Worm (Caenorhabditis elegans) whole organism, early embryonic: Measurements from ENCODE around the gene srz-6.

Experiments used
- B0310.2 ChIP-seq: sonication (generic microtip); optimal IDR thresholded peaks from 2 replicates; lab custom pipeline; 2016; ENCODE audit warnings: mild to moderate bottlenecking, missing genetic modification characterization, missing compliant biosample characterization
- F13C5.2 ChIP-seq: sonication (generic microtip); optimal IDR thresholded peaks from 2 replicates; lab custom pipeline; 2017; ENCODE audit warnings: mild to moderate bottlenecking, missing genetic modification characterization, inconsistent platforms, missing compliant biosample characterization
- aly-1 ChIP-seq: sonication (generic microtip); optimal IDR thresholded peaks from 2 replicates; lab custom pipeline; 2016; ENCODE audit warnings: missing genetic modification characterization, missing compliant biosample characterization
- ama-1 ChIP-seq: fragments of 150-350 bp; optimal IDR thresholded peaks from 2 replicates; lab custom pipeline; 2014
- ceh-13 ChIP-seq: fragments of 200-800 bp; sonication (Bioruptor generic); optimal IDR thresholded peaks from 2 replicates; lab custom pipeline; 2018; ENCODE audit warnings: mild to moderate bottlenecking, missing genetic modification characterization, missing compliant biosample characterization
- ceh-36 ChIP-seq: sonication (generic microtip); optimal IDR thresholded peaks from 2 replicates; lab custom pipeline; 2016; ENCODE audit warnings: missing genetic modification characterization, inconsistent platforms, missing compliant biosample characterization
- ets-7 ChIP-seq: sonication (generic microtip); optimal IDR thresholded peaks from 2 replicates; lab custom pipeline; 2016; ENCODE audit warnings: missing genotype, missing genetic modification characterization, missing compliant biosample characterization
- flt-1 ChIP-seq: fragments of 200-800 bp; sonication (Bioruptor generic); IDR thresholded peaks from 2 replicates; pipeline ENCODE4 v1.3.6; 2022; ENCODE audit warnings: missing genetic modification characterization, missing compliant biosample characterization
- hmbx-1 ChIP-seq: sonication (generic microtip); optimal IDR thresholded peaks from 2 replicates; lab custom pipeline; 2016; ENCODE audit warnings: mild to moderate bottlenecking, missing genetic modification characterization, missing compliant biosample characterization
- hmg-4 ChIP-seq: fragments of 200-800 bp; sonication (Bioruptor generic); optimal IDR thresholded peaks from 2 replicates; lab custom pipeline; 2018; ENCODE audit warnings: mild to moderate bottlenecking, missing genetic modification characterization, missing compliant biosample characterization
- hnd-1 ChIP-seq: sonication (generic microtip); optimal IDR thresholded peaks from 2 replicates; lab custom pipeline; 2016; ENCODE audit warnings: missing genetic modification characterization, missing compliant biosample characterization
- pes-1 ChIP-seq: fragments of 200-800 bp; sonication (Bioruptor generic); IDR thresholded peaks from 2 replicates; pipeline ENCODE4 v1.3.6; 2022; ENCODE audit warnings: missing genetic modification reagents, missing genetic modification characterization, missing compliant biosample characterization
- scrt-1 ChIP-seq: fragments of 200-800 bp; sonication (Bioruptor generic); IDR thresholded peaks from 2 replicates; pipeline ENCODE4 v1.3.6; 2022; ENCODE audit warnings: missing genetic modification characterization, missing compliant biosample characterization
- sea-1 ChIP-seq: fragments of 200-800 bp; sonication (Bioruptor generic); conservative IDR thresholded peaks from 2 replicates; pipeline ENCODE4 v1.3.6; 2022; ENCODE audit warnings: missing genetic modification characterization, missing compliant biosample characterization
- tbx-11 ChIP-seq: fragments of 200-800 bp; sonication (Bioruptor generic); IDR thresholded peaks from 2 replicates; pipeline ENCODE4 v1.3.6; 2022; ENCODE audit warnings: missing genetic modification characterization, missing compliant biosample characterization
- tbx-37 ChIP-seq: fragments of 200-800 bp; sonication (Bioruptor generic); conservative IDR thresholded peaks from 2 replicates; pipeline ENCODE4 v1.3.6; 2022; ENCODE audit warnings: missing genetic modification reagents, missing genetic modification characterization, missing compliant biosample characterization
- tra-4 ChIP-seq: sonication (generic microtip); optimal IDR thresholded peaks from 2 replicates; lab custom pipeline; 2017; ENCODE audit warnings: missing genetic modification characterization, missing compliant biosample characterization

Gene srz-6

ce11 chrII:12499969-12500368, 7.9 kb downstream of the srz-6 start:
- TF ChIP-seq ets-7 (tag; lab: Kevin White, UChicago): no peak
- TF ChIP-seq tra-4 (tag; lab: Kevin White, UChicago): no peak
- TF ChIP-seq tbx-37 (GFP tag; lab: Robert Waterston, UW): no peak
- TF ChIP-seq aly-1 (tag; lab: Kevin White, UChicago): no peak

- TF ChIP-seq tra-4 (tag; lab: Kevin White, UChicago): no peak
- TF ChIP-seq tbx-11: no peak
- no peak for TF ChIP-seq scrt-1
- TF ChIP-seq ceh-36: no peak
- no peak for TF ChIP-seq hmbx-1 (tag; lab: Kevin White, UChicago)
- TF ChIP-seq ceh-13 (GFP tag; lab: Kevin White, UChicago): no peak
- TF ChIP-seq hnd-1: no peak
These were observed 10.7 kb downstream of the srz-6 start, which contains the start of gene ador-1 for ce11 chrII:12502784-12503183. Gene ador-1 (minus strand): TSS chrII:12502884.

- no peak for TF ChIP-seq ets-7 (tag; lab: Kevin White, UChicago)
- no peak for TF ChIP-seq ama-1 (lab: Kevin White, UChicago)
- TF ChIP-seq aly-1 (tag; lab: Kevin White, UChicago): no peak
- no peak for TF ChIP-seq ceh-36
- TF ChIP-seq ceh-13 (GFP tag; lab: Kevin White, UChicago): no peak
- no peak for TF ChIP-seq F13C5.2 (tag; lab: Kevin White, UChicago)
- TF ChIP-seq scrt-1: no peak
- TF ChIP-seq hmbx-1 (tag; lab: Kevin White, UChicago): no peak
- no peak for TF ChIP-seq pes-1
- no peak for TF ChIP-seq tbx-37 (GFP tag; lab: Robert Waterston, UW)
- TF ChIP-seq hmg-4 (GFP tag; lab: Kevin White, UChicago): no peak
- TF ChIP-seq tra-4 (tag; lab: Kevin White, UChicago): no peak
- TF ChIP-seq flt-1 (GFP tag; lab: Robert Waterston, UW): no peak
- no peak for TF ChIP-seq sea-1 (GFP tag; lab: Robert Waterston, UW)
These were observed 14.5 kb downstream of the srz-6 start for ce11 chrII:12506511-12506910.

- no peak for TF ChIP-seq sea-1 (GFP tag; lab: Robert Waterston, UW)
These were observed 15.0 kb downstream of the srz-6 start, which contains the start of gene srh-68 for ce11 chrII:12507038-12507437. Gene srh-68 (plus strand): TSS chrII:12507338.

ce11 chrII:12508650-12509049, 16.6 kb downstream of the srz-6 start, which contains the start of gene srh-67:
Gene srh-67 (plus strand): TSS chrII:12508950.
- TF ChIP-seq sea-1 (GFP tag; lab: Robert Waterston, UW) (no peak), ceh-36 (no peak), hnd-1 (no peak), tbx-11 (no peak), hmg-4 (GFP tag; lab: Kevin White, UChicago) (no peak), ceh-13 (GFP tag; lab: Kevin White, UChicago) (no peak), ets-7 (tag; lab: Kevin White, UChicago) (no peak), scrt-1 (no peak), tra-4 (tag; lab: Kevin White, UChicago) (no peak), flt-1 (GFP tag; lab: Robert Waterston, UW) (no peak), B0310.2 (no peak), ama-1 (lab: Kevin White, UChicago) (no peak), hmbx-1 (tag; lab: Kevin White, UChicago) (no peak), pes-1 (no peak), aly-1 (tag; lab: Kevin White, UChicago) (no peak), tbx-37 (GFP tag; lab: Robert Waterston, UW) (no peak), F13C5.2 (tag; lab: Kevin White, UChicago) (no peak)

ce11 chrII:12511866-12512265, 19.8 kb downstream of the srz-6 start, which contains the start of gene srh-73:
Gene srh-73 (plus strand): TSS chrII:12512166.
- TF ChIP-seq flt-1 (GFP tag; lab: Robert Waterston, UW) (no peak), ceh-13 (GFP tag; lab: Kevin White, UChicago) (no peak), sea-1 (GFP tag; lab: Robert Waterston, UW) (no peak)

- TF ChIP-seq flt-1 (GFP tag; lab: Robert Waterston, UW): no peak
- TF ChIP-seq scrt-1: no peak
- no peak for TF ChIP-seq hmg-4 (GFP tag; lab: Kevin White, UChicago)
- no peak for TF ChIP-seq tbx-37 (GFP tag; lab: Robert Waterston, UW)
- TF ChIP-seq B0310.2: no peak
- no peak for TF ChIP-seq ama-1 (lab: Kevin White, UChicago)
- no peak for TF ChIP-seq F13C5.2 (tag; lab: Kevin White, UChicago)
- no peak for TF ChIP-seq ceh-36
- TF ChIP-seq ets-7 (tag; lab: Kevin White, UChicago): no peak
- TF ChIP-seq hnd-1: no peak
- TF ChIP-seq sea-1 (GFP tag; lab: Robert Waterston, UW): no peak
These were observed 22.6 kb downstream of the srz-6 start, which contains the start of gene srh-69 for ce11 chrII:12514620-12515019. Gene srh-69 (minus strand): TSS chrII:12514720.

- TF ChIP-seq scrt-1: no peak
- TF ChIP-seq tbx-11: no peak
These were observed 24.3 kb downstream of the srz-6 start, which contains the start of gene srh-61 for ce11 chrII:12516313-12516712. Gene srh-61 (minus strand): TSS chrII:12516413.

ce11 chrII:12518008-12518407, 26.0 kb downstream of the srz-6 start:
- no peak for TF ChIP-seq ets-7 (tag; lab: Kevin White, UChicago)
- no peak for TF ChIP-seq flt-1 (GFP tag; lab: Robert Waterston, UW)
- no peak for TF ChIP-seq ceh-36
- no peak for TF ChIP-seq hmbx-1 (tag; lab: Kevin White, UChicago)
- no peak for TF ChIP-seq B0310.2
- no peak for TF ChIP-seq F13C5.2 (tag; lab: Kevin White, UChicago)
- no peak for TF ChIP-seq tbx-37 (GFP tag; lab: Robert Waterston, UW)
- TF ChIP-seq hnd-1: no peak
- no peak for TF ChIP-seq tbx-11
- TF ChIP-seq hmg-4 (GFP tag; lab: Kevin White, UChicago): no peak
- TF ChIP-seq tra-4 (tag; lab: Kevin White, UChicago): no peak
- TF ChIP-seq ama-1 (lab: Kevin White, UChicago): no peak
- TF ChIP-seq aly-1 (tag; lab: Kevin White, UChicago): no peak
- TF ChIP-seq ceh-13 (GFP tag; lab: Kevin White, UChicago): no peak
- TF ChIP-seq pes-1: no peak
- no peak for TF ChIP-seq sea-1 (GFP tag; lab: Robert Waterston, UW)
- no peak for TF ChIP-seq scrt-1
